Worm (Caenorhabditis elegans) whole organism, dauer: ENCODE measurements around the gene Y38H6C.23.
"Not testable (repeated sequence)": the region's sequence is repeated elsewhere in the genome, so short reads cannot be mapped to it uniquely, and the experiment has no call there.

Experiments used
- unc-62 ChIP-seq: sonication (generic microtip); optimal IDR thresholded peaks from 2 replicates; lab custom pipeline; 2017; ENCODE audit warnings: missing biosample characterization, missing genetic modification reagents, missing genetic modification characterization

Y38H6C.23 gene

ce11 chrV:20556260-20556659, at the start of gene Y38H6C.23:
Y38H6C.23 (minus strand) TSS chrV:20556360.
- TF ChIP-seq unc-62 (GFP tag; lab: Kevin White, UChicago): no peak

- no peak for TF ChIP-seq unc-62 (GFP tag; lab: Kevin White, UChicago)
Observed at ce11 chrV:20604606-20605155, 48.5 kb upstream of the Y38H6C.23 start, which contains the start of gene ttr-57. ttr-57 (plus strand) TSS chrV:20605105.

- TF ChIP-seq unc-62 (GFP tag; lab: Kevin White, UChicago): no peak
Observed at ce11 chrV:20603014-20603413, 46.9 kb upstream of the Y38H6C.23 start, which contains the start of gene ttr-11. ttr-11 (plus strand) TSS chrV:20603314.

ce11 chrV:20600704-20601103, 44.5 kb upstream of the Y38H6C.23 start:
- no peak for TF ChIP-seq unc-62 (GFP tag; lab: Kevin White, UChicago)

ce11 chrV:20599795-20600194, 43.6 kb upstream of the Y38H6C.23 start, which contains the start of gene col-163:
col-163 (plus strand) TSS chrV:20600095.
- no peak for TF ChIP-seq unc-62 (GFP tag; lab: Kevin White, UChicago)

- no peak for TF ChIP-seq unc-62 (GFP tag; lab: Kevin White, UChicago)
Observed at ce11 chrV:20597076-20597475, 40.9 kb upstream of the Y38H6C.23 start, which contains the start of gene F46B3.1. F46B3.1 (minus strand) TSS chrV:20597176.

ce11 chrV:20595653-20596052, 39.5 kb upstream of the Y38H6C.23 start, which contains the start of gene F26F2.11:
F26F2.11 (minus strand) TSS chrV:20595753.
- no peak for TF ChIP-seq unc-62 (GFP tag; lab: Kevin White, UChicago)

ce11 chrV:20594746-20595145, 38.6 kb upstream of the Y38H6C.23 start, which contains the start of gene F26F2.10:
F26F2.10 (minus strand) TSS chrV:20594846.
- TF ChIP-seq unc-62 (GFP tag; lab: Kevin White, UChicago): no peak

ce11 chrV:20580511-20581040, 24.4 kb upstream of the Y38H6C.23 start, which contains the start of gene F26F2.7:
F26F2.7 (plus strand) TSS chrV:20580990.
- no peak for TF ChIP-seq unc-62 (GFP tag; lab: Kevin White, UChicago)

ce11 chrV:20579534-20579933, 23.4 kb upstream of the Y38H6C.23 start, which contains the start of gene F26F2.8:
F26F2.8 (plus strand) TSS chrV:20579546.
- no peak for TF ChIP-seq unc-62 (GFP tag; lab: Kevin White, UChicago)

- no peak for TF ChIP-seq unc-62 (GFP tag; lab: Kevin White, UChicago)
Observed at ce11 chrV:20574872-20575271, 18.7 kb upstream of the Y38H6C.23 start.

ce11 chrV:20574314-20574713, 18.2 kb upstream of the Y38H6C.23 start, which contains the start of gene clec-263:
clec-263 (plus strand) TSS chrV:20574614.
- TF ChIP-seq unc-62 (GFP tag; lab: Kevin White, UChicago): no peak

ce11 chrV:20573392-20573791, 17.2 kb upstream of the Y38H6C.23 start, which contains the start of gene F26F2.5:
F26F2.5 (plus strand) TSS chrV:20573692.
- TF ChIP-seq unc-62 (GFP tag; lab: Kevin White, UChicago): no peak

- not testable (repeated sequence) for TF ChIP-seq unc-62 (GFP tag; lab: Kevin White, UChicago)
Observed at ce11 chrV:20568995-20569394, 12.8 kb upstream of the Y38H6C.23 start, which contains the start of gene F26F2.4. F26F2.4 (plus strand) TSS chrV:20569295.

- TF ChIP-seq unc-62 (GFP tag; lab: Kevin White, UChicago): no peak
Observed at ce11 chrV:20566454-20566853, 10.3 kb upstream of the Y38H6C.23 start, which contains the start of gene F26F2.3. F26F2.3 (minus strand) TSS chrV:20566554.

ce11 chrV:20564054-20564453, 7.9 kb upstream of the Y38H6C.23 start, which contains the start of gene F26F2.13:
F26F2.13 (plus strand) TSS chrV:20564354.
- TF ChIP-seq unc-62 (GFP tag; lab: Kevin White, UChicago): not testable (repeated sequence)
